Worm (Caenorhabditis elegans) whole organism, L1 larva: Measurements from ENCODE around the gene ugt-5.

ENCODE experiments used
- irx-1 ChIP-seq: sonication (generic microtip); optimal IDR thresholded peaks from 2 replicates; lab custom pipeline; 2016; ENCODE audit warnings: missing genetic modification characterization, missing compliant biosample characterization
- nhr-12 ChIP-seq: sonication (generic microtip); optimal IDR thresholded peaks from 2 replicates; lab custom pipeline; 2017; ENCODE audit warnings: missing biosample characterization, missing genetic modification characterization
- unc-130 ChIP-seq: fragments of 150-350 bp; optimal IDR thresholded peaks from 2 replicates; lab custom pipeline; 2017; ENCODE audit warnings: missing biosample characterization, missing genetic modification characterization, inconsistent platforms
- unc-62 ChIP-seq: fragments of 150-350 bp; optimal IDR thresholded peaks from 2 replicates; lab custom pipeline; 2014; ENCODE audit warnings: missing biosample characterization, missing genetic modification reagents, missing genetic modification characterization

DNA sequence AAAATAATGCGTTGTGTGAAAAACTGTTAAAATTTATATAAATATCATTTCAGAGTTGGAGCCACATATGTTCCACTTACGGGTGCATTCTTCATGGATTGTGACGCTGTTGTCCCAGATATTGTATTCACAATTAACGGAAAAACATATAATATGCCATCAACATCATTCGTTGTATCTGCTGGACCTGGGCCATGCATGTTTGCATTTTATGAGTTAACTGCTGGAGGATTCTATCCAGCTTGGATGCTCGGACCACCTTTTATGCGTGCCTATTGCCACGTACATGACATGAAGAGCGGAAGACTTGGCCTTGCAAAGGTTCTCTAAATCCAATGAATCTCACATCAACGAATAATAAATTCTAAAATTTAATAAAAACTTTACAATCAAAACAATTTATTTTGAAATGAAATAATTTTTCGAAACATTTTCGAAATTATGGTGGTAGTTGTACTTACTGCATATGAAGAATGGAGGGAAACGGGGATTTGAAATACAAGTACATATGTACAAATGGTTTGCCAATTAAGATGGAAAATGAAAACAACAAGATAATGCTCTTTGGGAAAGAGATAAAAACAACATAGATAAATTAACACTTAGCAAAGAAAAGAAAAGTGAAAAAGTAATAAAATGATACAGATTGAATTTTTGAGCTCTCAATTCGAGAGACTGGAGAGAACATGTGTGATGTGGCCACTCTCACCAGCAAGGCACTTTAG is 48.8 kb downstream of the ugt-5 start:
- TF ChIP-seq irx-1 (tag; lab: Kevin White, UChicago) (no peak), nhr-12 (tag; lab: Kevin White, UChicago) (no peak), unc-130 (no peak), unc-62 (GFP tag; lab: Kevin White, UChicago) (no peak)
